Worm (Caenorhabditis elegans) whole organism, L3 larva: ENCODE data around the gene osm-3.

Source experiments
- fos-1 ChIP-seq: fragments of 150-350 bp; optimal IDR thresholded peaks from 2 replicates; lab custom pipeline; 2014; ENCODE audit warnings: missing biosample characterization, missing genetic modification characterization
- nfya-1 ChIP-seq: sonication (generic microtip); optimal IDR thresholded peaks from 2 replicates; lab custom pipeline; 2017; ENCODE audit warnings: missing genetic modification characterization, mild to moderate bottlenecking, missing compliant biosample characterization, antibody characterized with exemption, moderate library complexity; ENCODE audit not compliant: insufficient read depth
- nhr-12 ChIP-seq: fragments of 150-350 bp; optimal IDR thresholded peaks from 2 replicates; lab custom pipeline; 2014; ENCODE audit warnings: missing biosample characterization, missing genetic modification characterization
- nhr-23 ChIP-seq: fragments of 150-350 bp; optimal IDR thresholded peaks from 2 replicates; lab custom pipeline; 2014; ENCODE audit warnings: missing biosample characterization, missing genetic modification reagents, missing genetic modification characterization
- zag-1 ChIP-seq: fragments of 150-350 bp; optimal IDR thresholded peaks from 2 replicates; lab custom pipeline; 2014; ENCODE audit warnings: missing biosample characterization, missing genetic modification characterization

- no peak for TF ChIP-seq nhr-12
- no peak for TF ChIP-seq zag-1
- TF ChIP-seq nhr-23: no peak
- TF ChIP-seq nfya-1: no peak
- TF ChIP-seq fos-1 (tag; lab: Kevin White, UChicago): no peak
Observed at ce11 chrIV:3827724-3828123, 26.9 kb upstream of the osm-3 start.
